Worm (Caenorhabditis elegans) whole organism, L1 larva: ENCODE measurements around the gene F44G4.5.
A peak's percentile ranks its signal among the peaks of the same experiment; 100 is the strongest.

Experiments used
- C04F5.9 ChIP-seq: sonication (generic microtip); optimal IDR thresholded peaks from 2 replicates; lab custom pipeline; 2016; ENCODE audit warnings: missing genetic modification characterization, missing compliant biosample characterization
- aly-2 ChIP-seq: fragments of 150-350 bp; optimal IDR thresholded peaks from 2 replicates; lab custom pipeline; 2014; ENCODE audit warnings: missing biosample characterization, missing genetic modification characterization
- ama-1 ChIP-seq: fragments of 150-350 bp; optimal IDR thresholded peaks from 2 replicates; lab custom pipeline; 2014
- ceh-82 ChIP-seq, 3 experiments: fragments of 150-350 bp in 1 of 3; sonication (generic microtip) in 2 of 3; optimal IDR thresholded peaks; 2 replicates each; lab custom pipeline; 2014 to 2017; ENCODE audit warnings: missing biosample characterization in 3 of 3, missing genetic modification characterization in 3 of 3
- ceh-90 ChIP-seq: sonication (generic microtip); optimal IDR thresholded peaks from 2 replicates; lab custom pipeline; 2016; ENCODE audit warnings: missing genetic modification characterization, missing compliant biosample characterization
- ces-1 ChIP-seq: fragments of 150-350 bp; optimal IDR thresholded peaks from 2 replicates; lab custom pipeline; 2014; ENCODE audit warnings: missing biosample characterization, missing genetic modification reagents, missing genetic modification characterization
- efl-1 ChIP-seq, 4 experiments: fragments of 150-350 bp; optimal IDR thresholded peaks in 3 of 4; peaks in 1 of 4; 1 replicate in 1 of 4; 2 replicates in 3 of 4; lab custom pipeline; 2014; ENCODE audit warnings: missing biosample characterization in 2 of 4, missing genetic modification characterization in 2 of 4, missing genetic modification reagents in 2 of 4
- efl-3 ChIP-seq: fragments of 200-800 bp; sonication (Bioruptor generic); optimal IDR thresholded peaks from 2 replicates; lab custom pipeline; 2018; ENCODE audit warnings: mild to moderate bottlenecking, missing genetic modification characterization, missing compliant biosample characterization
- elt-3 ChIP-seq, 6 experiments: fragments of 150-350 bp in 1 of 6; sonication (generic microtip); optimal IDR thresholded peaks; 2 replicates each; lab custom pipeline; 2017 to 2018; ENCODE audit warnings: missing biosample characterization in 6 of 6, missing genetic modification characterization in 6 of 6, inconsistent platforms in 1 of 6
- ets-5 ChIP-seq: fragments of 200-800 bp; sonication (Bioruptor generic); IDR thresholded peaks from 2 replicates; pipeline ENCODE4 v1.3.6; 2022; ENCODE audit warnings: missing genetic modification characterization, missing compliant biosample characterization
- grh-1 ChIP-seq: fragments of 200-800 bp; sonication (Bioruptor generic); IDR thresholded peaks from 2 replicates; pipeline ENCODE4 v1.3.6; 2022; ENCODE audit warnings: missing genetic modification reagents, missing genetic modification characterization, missing compliant biosample characterization
- hlh-17 ChIP-seq: fragments of 200-800 bp; sonication (Bioruptor generic); optimal IDR thresholded peaks from 2 replicates; lab custom pipeline; 2018; ENCODE audit warnings: missing genetic modification characterization, mild to moderate bottlenecking, missing compliant biosample characterization, moderate library complexity, borderline replicate concordance
- hpl-2 ChIP-seq: fragments of 150-350 bp; optimal IDR thresholded peaks from 2 replicates; lab custom pipeline; 2014; ENCODE audit warnings: missing biosample characterization, missing genetic modification reagents, missing genetic modification characterization
- isw-1 ChIP-seq: fragments of 200-800 bp; sonication (Bioruptor generic); IDR thresholded peaks from 2 replicates; pipeline ENCODE4 v1.3.6; 2022; ENCODE audit warnings: missing genetic modification characterization, missing compliant biosample characterization
- jun-1 ChIP-seq: fragments of 150-350 bp; optimal IDR thresholded peaks from 2 replicates; lab custom pipeline; 2014; ENCODE audit warnings: missing biosample characterization, missing genetic modification reagents, missing genetic modification characterization
- lin-13 ChIP-seq: fragments of 150-350 bp; optimal IDR thresholded peaks from 2 replicates; lab custom pipeline; 2014; ENCODE audit warnings: missing biosample characterization, missing genetic modification reagents, missing genetic modification characterization
- lin-14 ChIP-seq: fragments of 200-800 bp; sonication (Bioruptor generic); optimal IDR thresholded peaks from 2 replicates; lab custom pipeline; 2018; ENCODE audit warnings: mild to moderate bottlenecking, missing genetic modification characterization, moderate library complexity, missing compliant biosample characterization
- lin-15B ChIP-seq: fragments of 150-350 bp; sonication (generic microtip); optimal IDR thresholded peaks from 3 replicates; lab custom pipeline; 2014; ENCODE audit warnings: missing biosample characterization, missing genetic modification characterization
- lin-35 ChIP-seq, 2 experiments: fragments of 150-350 bp; optimal IDR thresholded peaks; 2 replicates each; lab custom pipeline; 2014; ENCODE audit warnings: missing biosample characterization in 2 of 2, missing genetic modification characterization in 2 of 2, missing genetic modification reagents in 2 of 2
- lin-39 ChIP-seq: fragments of 150-350 bp; optimal IDR thresholded peaks from 2 replicates; lab custom pipeline; 2014; ENCODE audit warnings: missing biosample characterization, missing genetic modification reagents, missing genetic modification characterization
- lir-3 ChIP-seq: sonication (generic microtip); optimal IDR thresholded peaks from 2 replicates; lab custom pipeline; 2016; ENCODE audit warnings: mild to moderate bottlenecking, missing genetic modification characterization, moderate library complexity, missing compliant biosample characterization; ENCODE audit not compliant: poor library complexity
- mab-9 ChIP-seq: fragments of 200-800 bp; sonication (Bioruptor generic); IDR thresholded peaks from 2 replicates; pipeline ENCODE4 v1.3.6; 2022; ENCODE audit warnings: missing genetic modification reagents, missing genetic modification characterization, missing compliant biosample characterization
- nhr-12 ChIP-seq: sonication (generic microtip); optimal IDR thresholded peaks from 2 replicates; lab custom pipeline; 2017; ENCODE audit warnings: missing biosample characterization, missing genetic modification characterization
- nhr-237 ChIP-seq: fragments of 150-350 bp; optimal IDR thresholded peaks from 2 replicates; lab custom pipeline; 2014; ENCODE audit warnings: missing biosample characterization, missing genetic modification characterization
- nhr-47 ChIP-seq: sonication (generic microtip); optimal IDR thresholded peaks from 2 replicates; lab custom pipeline; 2016; ENCODE audit warnings: mild to moderate bottlenecking, missing genetic modification characterization, moderate library complexity, missing compliant biosample characterization
- nhr-71 ChIP-seq: sonication (generic microtip); optimal IDR thresholded peaks from 2 replicates; lab custom pipeline; 2016; ENCODE audit warnings: mild to moderate bottlenecking, missing genetic modification characterization, moderate library complexity, missing compliant biosample characterization
- nhr-76 ChIP-seq: sonication (generic microtip); optimal IDR thresholded peaks from 2 replicates; lab custom pipeline; 2017; ENCODE audit warnings: missing biosample characterization, missing genetic modification characterization
- nhr-85 ChIP-seq: sonication (generic microtip); peaks from one replicate; lab custom pipeline; 2016; ENCODE audit warnings: missing genetic modification characterization, inconsistent platforms, missing compliant biosample characterization
- pqm-1 ChIP-seq: sonication (generic microtip); optimal IDR thresholded peaks from 3 replicates; lab custom pipeline; 2017; ENCODE audit warnings: missing biosample characterization, missing genetic modification characterization
- rnt-1 ChIP-seq: sonication (generic microtip); optimal IDR thresholded peaks from 2 replicates; lab custom pipeline; 2016; ENCODE audit warnings: mild to moderate bottlenecking, missing genetic modification characterization, moderate library complexity, missing compliant biosample characterization
- skn-1 ChIP-seq: fragments of 150-350 bp; optimal IDR thresholded peaks from 2 replicates; lab custom pipeline; 2014; ENCODE audit warnings: missing biosample characterization, missing genetic modification characterization
- snpc-4 ChIP-seq: fragments of 150-350 bp; optimal IDR thresholded peaks from 2 replicates; lab custom pipeline; 2014; ENCODE audit warnings: missing biosample characterization, missing genetic modification characterization
- snu-23 ChIP-seq: sonication (generic microtip); optimal IDR thresholded peaks from 2 replicates; lab custom pipeline; 2016; ENCODE audit warnings: missing genetic modification characterization, missing compliant biosample characterization
- sox-4 ChIP-seq: sonication (generic microtip); optimal IDR thresholded peaks from 2 replicates; lab custom pipeline; 2016; ENCODE audit warnings: missing genetic modification characterization, missing compliant biosample characterization
- sup-37 ChIP-seq: fragments of 200-800 bp; sonication (Bioruptor generic); optimal IDR thresholded peaks from 2 replicates; lab custom pipeline; 2018; ENCODE audit warnings: mild to moderate bottlenecking, missing genetic modification characterization, missing compliant biosample characterization
- swsn-7 ChIP-seq: sonication (generic microtip); optimal IDR thresholded peaks from 2 replicates; lab custom pipeline; 2016; ENCODE audit warnings: missing genetic modification characterization, missing compliant biosample characterization
- unc-30 ChIP-seq: sonication (generic microtip); optimal IDR thresholded peaks from 2 replicates; lab custom pipeline; 2017; ENCODE audit warnings: missing biosample characterization, missing genetic modification characterization
- unc-98 ChIP-seq: fragments of 200-800 bp; sonication (Bioruptor generic); IDR thresholded peaks from 2 replicates; pipeline ENCODE4 v1.3.6; 2022; ENCODE audit warnings: missing genetic modification characterization, missing compliant biosample characterization
- vab-15 ChIP-seq: sonication (generic microtip); optimal IDR thresholded peaks from 2 replicates; lab custom pipeline; 2017; ENCODE audit warnings: missing genotype, mild to moderate bottlenecking, missing genetic modification characterization, missing compliant biosample characterization
- xbp-1 ChIP-seq: sonication (generic microtip); optimal IDR thresholded peaks from 2 replicates; lab custom pipeline; 2016; ENCODE audit warnings: missing genetic modification characterization, missing compliant biosample characterization

F44G4.5 gene

DNA sequence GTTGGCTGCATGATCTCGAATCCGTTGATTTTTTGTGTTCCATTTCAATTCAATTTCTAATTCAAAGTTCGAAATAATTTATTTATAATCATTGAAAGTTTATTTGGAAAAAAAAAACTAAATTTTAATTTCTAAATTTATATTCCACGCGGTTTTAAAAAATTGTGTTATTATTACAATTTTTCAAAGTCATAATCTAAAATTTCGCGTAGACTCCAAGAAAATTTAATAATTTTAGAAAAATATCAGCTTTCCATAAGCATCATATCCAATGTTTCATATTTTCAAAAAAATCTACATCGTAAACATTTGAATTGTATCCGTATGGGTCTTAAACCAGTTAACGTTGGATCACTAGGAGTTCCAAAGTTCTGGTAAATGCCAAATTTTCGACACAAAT is at the start of gene F44G4.5:
Gene F44G4.5, minus strand, starts transcription at position 101 of the 400 bp plus-strand sequence.
- TF ChIP-seq hpl-2 (no peak), ces-1 (GFP tag; lab: Kevin White, UChicago) (no peak), snu-23 (no peak), ceh-82 (tag; optimal IDR thresholded peaks at IDR 0.05; lab: Kevin White, UChicago) (no peak), pqm-1 (no peak), vab-15 (no peak), lin-13 (GFP tag; lab: Kevin White, UChicago) (no peak), snpc-4 (tag; lab: Kevin White, UChicago) (no peak), lir-3 (tag; lab: Kevin White, UChicago) (no peak), swsn-7 (tag; lab: Kevin White, UChicago) (no peak), xbp-1 (no peak), aly-2 (tag; lab: Kevin White, UChicago) (no peak), rnt-1 (tag; lab: Kevin White, UChicago) (no peak), C04F5.9 (tag; lab: Kevin White, UChicago) (no peak), sox-4 (no peak), elt-3 (tag; optimal IDR thresholded peaks at IDR 0.05; lab: Kevin White, UChicago) (no peak)

DNA sequence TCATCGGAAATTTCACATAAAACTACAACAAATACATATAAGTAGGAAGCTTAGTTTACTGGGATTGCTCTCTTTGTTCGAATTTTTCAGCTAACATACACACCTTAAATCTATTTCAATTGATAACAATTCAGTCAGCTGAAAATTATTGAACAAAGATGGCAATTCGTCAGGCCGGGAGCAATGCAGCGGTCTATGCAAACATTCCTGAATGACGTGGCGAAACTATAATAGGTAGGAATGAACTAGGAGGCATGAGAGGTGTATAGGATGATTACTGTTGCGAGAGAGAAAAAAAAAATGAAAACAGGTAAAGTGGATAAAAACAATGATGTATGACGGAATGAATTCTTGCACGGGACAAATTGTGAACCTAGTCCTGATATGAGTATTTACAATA is 41.8 kb upstream of the F44G4.5 start:
- no peak for TF ChIP-seq unc-30 (tag; lab: Kevin White, UChicago)
- TF ChIP-seq nhr-12 (tag; lab: Kevin White, UChicago) = no peak
- no peak for TF ChIP-seq lin-14 (GFP tag; lab: Kevin White, UChicago)
- TF ChIP-seq ces-1 (GFP tag; lab: Kevin White, UChicago) = no peak
- TF ChIP-seq mab-9 (GFP tag; lab: Robert Waterston, UW) = no peak
- no peak for TF ChIP-seq ceh-90 (tag; lab: Kevin White, UChicago)
- TF ChIP-seq isw-1 (GFP tag; lab: Robert Waterston, UW) = no peak
- no peak for TF ChIP-seq hlh-17 (GFP tag; lab: Kevin White, UChicago)
- no peak for TF ChIP-seq sup-37
- no peak for TF ChIP-seq grh-1 (GFP tag; lab: Robert Waterston, UW)
- no peak for TF ChIP-seq lin-35 (GFP tag; optimal IDR thresholded peaks at IDR 0.05; lab: Kevin White, UChicago)

DNA sequence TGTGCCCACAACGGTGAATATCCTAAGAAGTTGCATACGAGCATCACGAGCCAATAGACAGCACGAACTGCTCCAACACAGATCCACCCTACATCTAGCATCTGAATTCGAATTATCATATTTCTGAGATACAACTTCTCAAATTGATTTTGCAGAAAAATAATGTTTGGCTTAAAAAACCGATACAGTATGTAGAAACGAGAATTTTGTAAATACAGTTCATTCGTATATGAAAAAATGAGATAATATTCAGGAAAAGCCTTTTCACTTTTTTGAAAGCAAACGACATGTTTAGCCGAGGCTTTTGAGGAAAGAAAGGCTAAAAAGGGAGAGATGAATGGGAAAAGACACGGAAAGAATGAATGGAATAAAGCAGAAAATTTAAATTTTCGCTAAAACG is 41.1 kb upstream of the F44G4.5 start, which contains the start of gene F37B12.3:
Gene F37B12.3, minus strand, starts transcription at position 101 of the 400 bp plus-strand sequence.
- TF ChIP-seq efl-3 = no peak
- no peak for TF ChIP-seq elt-3 (tag; optimal IDR thresholded peaks at IDR 0.05; lab: Kevin White, UChicago)
- no peak for TF ChIP-seq ama-1 (lab: Kevin White, UChicago)
- TF ChIP-seq nhr-71 (tag; lab: Kevin White, UChicago) = no peak
- no peak for TF ChIP-seq nhr-47 (tag; lab: Kevin White, UChicago)
- no peak for TF ChIP-seq nhr-76
- TF ChIP-seq lin-15B = no peak
- no peak for TF ChIP-seq efl-1 (optimal IDR thresholded peaks at IDR 0.05; lab: Kevin White, UChicago)
- TF ChIP-seq efl-1 (GFP tag; optimal IDR thresholded peaks at IDR 0.05 in 1 of 2; lab: Kevin White, UChicago) = no peak
- TF ChIP-seq isw-1 (GFP tag; lab: Robert Waterston, UW) = no peak
- no peak for TF ChIP-seq ets-5
- no peak for TF ChIP-seq lin-39
- no peak for TF ChIP-seq jun-1

DNA sequence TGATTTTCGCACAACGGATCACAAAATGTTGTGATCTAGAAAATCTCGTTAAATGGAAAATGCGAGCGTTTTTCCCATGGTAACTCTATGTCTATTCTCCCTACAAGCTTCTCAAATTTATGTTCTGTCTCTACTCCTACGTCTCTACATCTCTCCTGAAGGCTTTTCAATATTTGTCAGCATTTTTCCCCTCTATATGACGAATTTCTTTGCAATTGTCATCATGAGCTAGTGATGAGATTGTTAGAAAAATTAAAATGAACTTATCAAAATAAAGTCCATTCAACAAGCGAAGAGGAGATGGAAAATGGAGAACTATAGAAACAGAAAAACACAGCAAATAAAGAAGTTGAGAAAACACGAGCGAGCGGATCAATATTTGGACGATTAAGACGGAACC is 38.5 kb upstream of the F44G4.5 start:
- TF ChIP-seq nhr-85 (tag; lab: Kevin White, UChicago) (no peak), ceh-90 (tag; lab: Kevin White, UChicago) (no peak), unc-98 (GFP tag; lab: Robert Waterston, UW) (no peak), lin-13 (GFP tag; lab: Kevin White, UChicago) (no peak), skn-1 (tag; lab: Kevin White, UChicago) (peak; percentile 91), nhr-237 (tag; lab: Kevin White, UChicago) (no peak)
